Worm (Caenorhabditis elegans) whole organism, early embryonic: Measurements from ENCODE around the gene cup-15.

Source experiments
- F13C5.2 ChIP-seq: sonication (generic microtip); optimal IDR thresholded peaks from 2 replicates; lab custom pipeline; 2017; ENCODE audit warnings: mild to moderate bottlenecking, missing genetic modification characterization, inconsistent platforms, missing compliant biosample characterization
- ama-1 ChIP-seq: fragments of 150-350 bp; optimal IDR thresholded peaks from 2 replicates; lab custom pipeline; 2014
- ceh-13 ChIP-seq: fragments of 200-800 bp; sonication (Bioruptor generic); optimal IDR thresholded peaks from 2 replicates; lab custom pipeline; 2018; ENCODE audit warnings: mild to moderate bottlenecking, missing genetic modification characterization, missing compliant biosample characterization
- ceh-36 ChIP-seq: sonication (generic microtip); optimal IDR thresholded peaks from 2 replicates; lab custom pipeline; 2016; ENCODE audit warnings: missing genetic modification characterization, inconsistent platforms, missing compliant biosample characterization
- ets-7 ChIP-seq: sonication (generic microtip); optimal IDR thresholded peaks from 2 replicates; lab custom pipeline; 2016; ENCODE audit warnings: missing genotype, missing genetic modification characterization, missing compliant biosample characterization
- hmbx-1 ChIP-seq: sonication (generic microtip); optimal IDR thresholded peaks from 2 replicates; lab custom pipeline; 2016; ENCODE audit warnings: mild to moderate bottlenecking, missing genetic modification characterization, missing compliant biosample characterization
- hmg-4 ChIP-seq: fragments of 200-800 bp; sonication (Bioruptor generic); optimal IDR thresholded peaks from 2 replicates; lab custom pipeline; 2018; ENCODE audit warnings: mild to moderate bottlenecking, missing genetic modification characterization, missing compliant biosample characterization
- hnd-1 ChIP-seq: sonication (generic microtip); optimal IDR thresholded peaks from 2 replicates; lab custom pipeline; 2016; ENCODE audit warnings: missing genetic modification characterization, missing compliant biosample characterization
- pes-1 ChIP-seq: fragments of 200-800 bp; sonication (Bioruptor generic); IDR thresholded peaks from 2 replicates; pipeline ENCODE4 v1.3.6; 2022; ENCODE audit warnings: missing genetic modification reagents, missing genetic modification characterization, missing compliant biosample characterization
- scrt-1 ChIP-seq: fragments of 200-800 bp; sonication (Bioruptor generic); IDR thresholded peaks from 2 replicates; pipeline ENCODE4 v1.3.6; 2022; ENCODE audit warnings: missing genetic modification characterization, missing compliant biosample characterization
- tbx-37 ChIP-seq: fragments of 200-800 bp; sonication (Bioruptor generic); conservative IDR thresholded peaks from 2 replicates; pipeline ENCODE4 v1.3.6; 2022; ENCODE audit warnings: missing genetic modification reagents, missing genetic modification characterization, missing compliant biosample characterization

cup-15 gene

DNA sequence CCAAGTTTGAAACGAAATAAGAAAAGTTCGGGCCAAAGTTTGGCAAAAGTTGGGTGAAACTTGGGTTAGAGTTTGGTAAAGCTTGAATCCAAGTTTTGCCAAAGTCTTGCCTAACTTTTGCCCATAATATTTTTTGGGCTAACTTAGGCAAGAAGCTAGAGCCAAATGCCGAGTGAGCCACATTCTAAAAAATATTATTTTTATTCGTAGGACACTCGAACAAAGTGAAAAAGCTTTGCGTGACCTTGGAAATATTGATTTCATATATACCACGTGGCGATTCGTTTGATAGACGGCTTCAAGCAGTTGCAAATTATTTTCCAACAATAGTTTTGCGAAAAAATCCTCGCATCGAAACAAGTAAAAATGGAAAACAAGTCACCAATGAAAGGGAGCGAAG lies 51.0 kb downstream of the cup-15 start, which contains the start of gene Y51B9A.5:
Gene Y51B9A.5 (plus strand): TSS at position 301 of the 400 bp plus-strand sequence.
- TF ChIP-seq ama-1 (lab: Kevin White, UChicago) (no peak), hnd-1 (tag; lab: Kevin White, UChicago) (no peak), scrt-1 (GFP tag; lab: Robert Waterston, UW) (no peak), ceh-36 (tag; lab: Kevin White, UChicago) (no peak), F13C5.2 (tag; lab: Kevin White, UChicago) (no peak), hmg-4 (GFP tag; lab: Kevin White, UChicago) (no peak), pes-1 (GFP tag; lab: Robert Waterston, UW) (no peak), ets-7 (no peak), hmbx-1 (tag; lab: Kevin White, UChicago) (no peak), tbx-37 (GFP tag; lab: Robert Waterston, UW) (no peak), ceh-13 (no peak)
